Fruit fly (Drosophila melanogaster) whole organism, embryonic: Measurements from ENCODE around the gene CG18508.

Experiments used
- B-H2 ChIP-seq: fragments of 200-800 bp; sonication (Bioruptor generic); optimal IDR thresholded peaks from 2 replicates; lab custom pipeline; 2018; ENCODE audit warnings: missing biosample characterization, mild to moderate bottlenecking, missing genetic modification characterization
- C15 ChIP-seq: fragments of 200-800 bp; sonication (Bioruptor generic); IDR thresholded peaks from 3 replicates; pipeline ENCODE4 v1.3.6; 2022; ENCODE audit warnings: missing biosample characterization, missing genetic modification characterization
- CG13894 ChIP-seq: fragments of 200-800 bp; sonication (Bioruptor generic); optimal IDR thresholded peaks from 3 replicates; lab custom pipeline; 2018; ENCODE audit warnings: missing biosample characterization, mild to moderate bottlenecking, missing genetic modification characterization, moderate library complexity
- CG14441 ChIP-seq: fragments of 200-800 bp; sonication (Bioruptor generic); IDR thresholded peaks from 2 replicates; pipeline ENCODE4 v1.3.6; 2022; ENCODE audit warnings: missing biosample characterization, missing genetic modification characterization
- CG16815 ChIP-seq: fragments of 200-800 bp; sonication (Bioruptor generic); optimal IDR thresholded peaks from 3 replicates; lab custom pipeline; 2017; ENCODE audit warnings: missing biosample characterization, mild to moderate bottlenecking, missing genetic modification characterization
- CG18011 ChIP-seq: fragments of 200-800 bp; sonication (Bioruptor generic); optimal IDR thresholded peaks from 2 replicates; lab custom pipeline; 2017; ENCODE audit warnings: missing biosample characterization, missing genetic modification characterization, mild to moderate bottlenecking, moderate library complexity, missing genotype
- CG2129 ChIP-seq: fragments of 200-800 bp; sonication (Bioruptor generic); IDR thresholded peaks from 2 replicates; pipeline ENCODE4 v1.3.6; 2022; ENCODE audit warnings: missing biosample characterization, missing genetic modification characterization; ENCODE audit not compliant: partially characterized antibody
- CG3407 ChIP-seq: fragments of 200-800 bp; sonication (Bioruptor generic); optimal IDR thresholded peaks from 2 replicates; lab custom pipeline; 2018; ENCODE audit warnings: missing biosample characterization, mild to moderate bottlenecking, missing genetic modification characterization
- CG5180 ChIP-seq: fragments of 200-800 bp; sonication (Bioruptor generic); optimal IDR thresholded peaks from 3 replicates; lab custom pipeline; 2017; ENCODE audit warnings: missing biosample characterization, missing genetic modification characterization, mild to moderate bottlenecking, moderate library complexity, missing genetic modification reagents
- CG6654 ChIP-seq: fragments of 200-800 bp; sonication (Bioruptor generic); optimal IDR thresholded peaks from 2 replicates; lab custom pipeline; 2017; ENCODE audit warnings: missing biosample characterization, mild to moderate bottlenecking, missing genetic modification characterization
- CG6683 ChIP-seq: fragments of 200-800 bp; sonication (Bioruptor generic); optimal IDR thresholded peaks from 2 replicates; lab custom pipeline; 2017; ENCODE audit warnings: missing biosample characterization, mild to moderate bottlenecking, missing genetic modification characterization, missing genetic modification reagents
- CG6791 ChIP-seq: fragments of 200-800 bp; sonication (Bioruptor generic); IDR thresholded peaks from 3 replicates; pipeline ENCODE4 v1.3.6; 2022; ENCODE audit warnings: missing biosample characterization, missing genetic modification characterization; ENCODE audit not compliant: partially characterized antibody
- CG6813 ChIP-seq: fragments of 200-800 bp; sonication (Bioruptor generic); optimal IDR thresholded peaks from 2 replicates; lab custom pipeline; 2017; ENCODE audit warnings: missing biosample characterization, missing genetic modification characterization, mild to moderate bottlenecking, moderate library complexity, missing genetic modification reagents
- CG7839 ChIP-seq: fragments of 200-800 bp; sonication (Bioruptor generic); optimal IDR thresholded peaks from 3 replicates; lab custom pipeline; 2018; ENCODE audit warnings: missing biosample characterization, mild to moderate bottlenecking, missing genetic modification characterization, moderate library complexity
- CG9932 ChIP-seq: fragments of 200-800 bp; sonication (Bioruptor generic); IDR thresholded peaks from 2 replicates; pipeline ENCODE4 v1.3.6; 2022; ENCODE audit warnings: missing biosample characterization, missing genetic modification characterization
- Camta ChIP-seq: fragments of 200-800 bp; sonication (Bioruptor generic); optimal IDR thresholded peaks from 2 replicates; lab custom pipeline; 2016; ENCODE audit warnings: missing biosample characterization, missing genetic modification characterization
- D19B ChIP-seq: fragments of 200-800 bp; sonication (Bioruptor generic); optimal IDR thresholded peaks from 2 replicates; lab custom pipeline; 2017; ENCODE audit warnings: missing biosample characterization, mild to moderate bottlenecking, missing genetic modification characterization
- Deaf1 ChIP-seq: fragments of 200-800 bp; optimal IDR thresholded peaks from 3 replicates; lab custom pipeline; 2019; ENCODE audit warnings: missing biosample characterization, mild to moderate bottlenecking, missing genetic modification characterization, moderate library complexity
- Dip3 ChIP-seq: fragments of 200-800 bp; sonication (Bioruptor generic); optimal IDR thresholded peaks from 3 replicates; lab custom pipeline; 2016; ENCODE audit warnings: missing biosample characterization, missing genetic modification characterization
- Hmx ChIP-seq: fragments of 200-800 bp; sonication (Bioruptor generic); optimal IDR thresholded peaks from 2 replicates; lab custom pipeline; 2016; ENCODE audit warnings: missing biosample characterization, missing genetic modification characterization
- Myb ChIP-seq: fragments of 200-800 bp; sonication (Bioruptor generic); optimal IDR thresholded peaks from 2 replicates; lab custom pipeline; 2016; ENCODE audit warnings: missing biosample characterization, missing genetic modification characterization
- Nf-YB ChIP-seq: fragments of 200-800 bp; sonication (Bioruptor generic); optimal IDR thresholded peaks from 3 replicates; lab custom pipeline; 2019; ENCODE audit warnings: missing biosample characterization, mild to moderate bottlenecking, missing genetic modification characterization, moderate library complexity
- Nf-YC ChIP-seq: fragments of 200-800 bp; optimal IDR thresholded peaks from 3 replicates; lab custom pipeline; 2019; ENCODE audit warnings: missing biosample characterization, mild to moderate bottlenecking, missing genetic modification characterization, moderate library complexity
- Rfx ChIP-seq: fragments of 200-800 bp; sonication (Bioruptor generic); IDR thresholded peaks from 2 replicates; pipeline ENCODE4 v1.3.6; 2022; ENCODE audit warnings: missing biosample characterization, missing genetic modification characterization
- Ssrp ChIP-seq: fragments of 200-800 bp; sonication (Bioruptor generic); optimal IDR thresholded peaks from 2 replicates; lab custom pipeline; 2018; ENCODE audit warnings: missing biosample characterization, mild to moderate bottlenecking, missing genetic modification characterization, moderate library complexity
- TFAM ChIP-seq: fragments of 200-800 bp; sonication (Bioruptor generic); optimal IDR thresholded peaks from 2 replicates; lab custom pipeline; 2017; ENCODE audit warnings: missing biosample characterization, missing genetic modification characterization, inconsistent platforms
- aop ChIP-seq: fragments of 200-800 bp; sonication (Bioruptor generic); IDR thresholded peaks from 2 replicates; pipeline ENCODE4 v1.3.6; 2022; ENCODE audit warnings: missing biosample characterization, missing genetic modification characterization
- ato ChIP-seq: fragments of 200-800 bp; sonication (Bioruptor generic); IDR thresholded peaks from 2 replicates; pipeline ENCODE4 v1.3.6; 2022; ENCODE audit warnings: missing biosample characterization, missing genetic modification characterization; ENCODE audit not compliant: partially characterized antibody
- cg ChIP-seq: fragments of 200-800 bp; sonication (Bioruptor generic); optimal IDR thresholded peaks from 3 replicates; lab custom pipeline; 2019; ENCODE audit warnings: missing biosample characterization, mild to moderate bottlenecking, missing genetic modification characterization, moderate library complexity
- chinmo ChIP-seq: fragments of 200-800 bp; sonication (Bioruptor generic); IDR thresholded peaks from 4 replicates; pipeline ENCODE4 v1.3.6; 2022; ENCODE audit warnings: missing biosample characterization, missing genetic modification characterization; ENCODE audit not compliant: partially characterized antibody
- chm ChIP-seq: fragments of 200-800 bp; sonication (Bioruptor generic); IDR thresholded peaks from 2 replicates; pipeline ENCODE4 v1.3.6; 2022; ENCODE audit warnings: missing biosample characterization, missing genetic modification characterization
- cwo ChIP-seq: fragments of 200-800 bp; sonication (Bioruptor generic); optimal IDR thresholded peaks from 3 replicates; lab custom pipeline; 2017; ENCODE audit warnings: missing biosample characterization, missing genetic modification characterization, mild to moderate bottlenecking, moderate library complexity, missing genetic modification reagents
- ems ChIP-seq: fragments of 200-800 bp; sonication (Bioruptor generic); optimal IDR thresholded peaks from 3 replicates; lab custom pipeline; 2016; ENCODE audit warnings: missing biosample characterization, missing genetic modification characterization
- ewg ChIP-seq: fragments of 200-800 bp; sonication (Bioruptor generic); optimal IDR thresholded peaks from 3 replicates; lab custom pipeline; 2017; ENCODE audit warnings: mild to moderate bottlenecking, missing biosample characterization, missing genetic modification reagents, missing genetic modification characterization
- gcm ChIP-seq: fragments of 200-800 bp; sonication (Bioruptor generic); optimal IDR thresholded peaks from 2 replicates; lab custom pipeline; 2019; ENCODE audit warnings: missing biosample characterization, mild to moderate bottlenecking, missing genetic modification characterization, moderate library complexity
- gcm2 ChIP-seq: fragments of 200-800 bp; sonication (Bioruptor generic); optimal IDR thresholded peaks from 2 replicates; lab custom pipeline; 2016; ENCODE audit warnings: missing biosample characterization, missing genetic modification characterization
- hth ChIP-seq: fragments of >200 bp; optimal IDR thresholded peaks from 2 replicates; lab custom pipeline; 2017; ENCODE audit warnings: inconsistent platforms
- mam ChIP-seq: fragments of 200-800 bp; sonication (Bioruptor generic); optimal IDR thresholded peaks from 3 replicates; lab custom pipeline; 2016; ENCODE audit warnings: missing biosample characterization, missing genetic modification characterization
- nerfin-2 ChIP-seq: fragments of 200-800 bp; sonication (Bioruptor generic); IDR thresholded peaks from 2 replicates; pipeline ENCODE4 v1.3.6; 2022; ENCODE audit warnings: missing biosample characterization, missing genetic modification characterization; ENCODE audit not compliant: partially characterized antibody
- oc ChIP-seq: fragments of 200-800 bp; sonication (Bioruptor generic); optimal IDR thresholded peaks from 2 replicates; lab custom pipeline; 2018; ENCODE audit warnings: missing biosample characterization, mild to moderate bottlenecking, missing genetic modification characterization, moderate library complexity
- pan ChIP-seq, 4 experiments: fragments of >200 bp in 3 of 4; fragments of 200-800 bp in 1 of 4; sonication (Bioruptor generic) in 1 of 4; optimal IDR thresholded peaks in 3 of 4; IDR thresholded peaks in 1 of 4; 2 replicates each; pipeline versions ENCODE4 v1.3.6 to Lab custom; 2017 to 2022; ENCODE audit warnings: missing biosample characterization in 2 of 4, missing genetic modification characterization in 2 of 4, mixed read lengths in 1 of 4
- pum ChIP-seq: fragments of 200-800 bp; sonication (Bioruptor generic); optimal IDR thresholded peaks from 2 replicates; lab custom pipeline; 2016; ENCODE audit warnings: missing biosample characterization, missing genetic modification characterization
- sna ChIP-seq: fragments of 200-800 bp; sonication (Bioruptor generic); IDR thresholded peaks from 2 replicates; pipeline ENCODE4 v1.3.6; 2022; ENCODE audit warnings: missing biosample characterization, missing genetic modification characterization; ENCODE audit not compliant: partially characterized antibody
- tx ChIP-seq: fragments of 200-800 bp; sonication (Bioruptor generic); optimal IDR thresholded peaks from 2 replicates; lab custom pipeline; 2016; ENCODE audit warnings: missing biosample characterization, missing genetic modification characterization
- vfl ChIP-seq: fragments of 200-800 bp; sonication (Bioruptor generic); optimal IDR thresholded peaks from 2 replicates; lab custom pipeline; 2016; ENCODE audit warnings: missing biosample characterization, missing genetic modification characterization
- zfh1 ChIP-seq: fragments of 200-800 bp; sonication (Bioruptor generic); IDR thresholded peaks from 3 replicates; pipeline ENCODE4 v1.3.6; 2022; ENCODE audit warnings: missing biosample characterization, missing genetic modification characterization

Gene CG18508

dm6 chrX:3162405-3163256 lies 10.3 kb downstream of the CG18508 start (continued):
- TF ChIP-seq nerfin-2 (no peak), CG6654 (GFP tag; lab: Kevin White, UChicago) (peak; percentile 80), cg (peak; percentile 85), aop (GFP tag; lab: Robert Waterston, UW) (peak; percentile 73), CG14441 (GFP tag; lab: Robert Waterston, UW) (peak; percentile 91), pum (peak; percentile 94), CG6813 (peak; percentile 91), CG18011 (GFP tag; lab: Kevin White, UChicago) (peak; percentile 76), hth (lab: Kevin White, UChicago) (no peak), oc (tag; lab: Kevin White, UChicago) (peak; percentile 92), tx (GFP tag; lab: Kevin White, UChicago) (peak; percentile 90), CG13894 (tag; lab: Kevin White, UChicago) (peak; percentile 26), Ssrp (tag; lab: Kevin White, UChicago) (peak; percentile 94), Camta (GFP tag; lab: Kevin White, UChicago) (peak; percentile 93), CG16815 (GFP tag; lab: Kevin White, UChicago) (peak; percentile 93), CG5180 (GFP tag; lab: Kevin White, UChicago) (peak; percentile 82), vfl (GFP tag; lab: Kevin White, UChicago) (peak; percentile 51), D19B (peak; percentile 67), Dip3 (GFP tag; lab: Kevin White, UChicago) (peak; percentile 74), B-H2 (GFP tag; lab: Kevin White, UChicago) (peak; percentile 14), Hmx (GFP tag; lab: Kevin White, UChicago) (peak; percentile 73), C15 (GFP tag; lab: Robert Waterston, UW) (peak; percentile 71; the same call in 2 of the 3 replicates), Nf-YB (peak; percentile 83), TFAM (GFP tag; lab: Kevin White, UChicago) (peak; percentile 79), cwo (GFP tag; lab: Kevin White, UChicago) (peak; percentile 85), Nf-YC (tag; lab: Kevin White, UChicago) (peak; percentile 70), gcm (GFP tag; lab: Kevin White, UChicago) (peak; percentile 92), CG3407 (GFP tag; lab: Kevin White, UChicago) (peak; percentile 89), ewg (GFP tag; lab: Kevin White, UChicago) (peak; percentile 90), ato (GFP tag; lab: Robert Waterston, UW) (no peak), pan (optimal IDR thresholded peaks at IDR 0.05; lab: Kevin White, UChicago) (no peak), pan (GFP tag; optimal IDR thresholded peaks at IDR 0.05 in 1 of 2, IDR thresholded peaks at IDR 0.05 in 1 of 2) (peak in 1 of 2 experiments; percentile 93), CG6683 (GFP tag; lab: Kevin White, UChicago) (peak; percentile 83), gcm2 (peak; percentile 93), chinmo (GFP tag; lab: Robert Waterston, UW) (peak; percentile 67; the same call in 2 of the 4 replicates), sna (GFP tag; lab: Robert Waterston, UW) (peak; percentile 24; the same call in 1 of the 2 replicates), CG9932 (GFP tag; lab: Robert Waterston, UW) (peak; percentile 56; the same call in 1 of the 2 replicates), mam (GFP tag; lab: Kevin White, UChicago) (peak; percentile 89), ems (GFP tag; lab: Kevin White, UChicago) (peak; percentile 88), CG6791 (no peak), Deaf1 (peak; percentile 66), Rfx (GFP tag; lab: Robert Waterston, UW) (peak; percentile 80), CG2129 (no peak), chm (peak; percentile 93), CG7839 (peak; percentile 96), zfh1 (GFP tag; lab: Robert Waterston, UW) (peak; percentile 96), Myb (GFP tag; lab: Kevin White, UChicago) (peak; percentile 74)
